Fruit fly (Drosophila melanogaster) S2 (cell line): ENCODE data around the gene CG2059.

Source experiments
- CG8478 ChIP-seq: fragments of >200 bp; optimal IDR thresholded peaks from 2 replicates; lab custom pipeline; 2018
- CTCF ChIP-seq, 2 experiments: fragments of >200 bp; optimal IDR thresholded peaks; 2 replicates each; lab custom pipeline; 2018

CG2059 gene

DNA sequence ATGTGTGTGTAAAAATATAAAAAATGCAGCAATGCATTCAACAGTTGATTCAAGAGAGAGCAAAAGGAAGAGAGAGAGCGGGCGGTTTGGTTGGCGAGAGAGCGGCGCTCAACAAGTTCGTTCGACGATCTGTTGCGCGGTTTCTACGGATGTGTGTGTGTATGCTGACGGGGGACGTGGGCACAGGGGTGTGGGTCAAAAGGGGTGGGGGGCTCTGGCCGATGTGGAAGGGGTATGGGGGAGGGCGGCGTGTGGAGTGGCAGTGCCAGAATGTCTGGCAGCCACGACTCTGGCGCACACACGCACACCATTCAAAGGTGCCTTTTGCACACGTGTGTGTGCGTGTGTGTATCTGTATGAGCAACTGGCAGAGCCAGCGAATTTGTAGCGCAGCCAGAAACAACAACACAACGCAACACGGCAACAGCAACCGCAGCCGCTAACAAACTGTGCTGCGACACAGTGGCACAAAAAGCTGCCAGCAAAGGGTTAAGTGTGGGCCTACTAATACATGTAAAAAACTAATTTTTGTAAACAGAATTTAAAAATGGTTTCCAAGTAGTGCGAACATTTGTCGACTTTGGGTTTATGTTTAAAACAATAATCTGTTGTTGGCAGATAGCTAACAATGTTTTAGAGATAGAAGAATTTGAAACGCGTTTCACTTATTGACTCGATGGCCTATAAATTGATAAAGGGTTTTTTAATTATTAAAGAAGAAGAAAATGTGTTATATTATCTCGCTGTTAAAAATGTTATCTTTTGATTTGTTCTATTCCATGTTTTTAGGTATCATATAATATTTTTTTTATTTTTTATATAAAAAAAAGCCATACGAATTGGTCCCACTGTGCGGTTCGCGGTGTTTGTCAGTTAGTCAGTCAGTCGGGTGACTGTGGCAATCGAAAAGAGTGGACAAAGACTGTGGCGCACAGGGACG, 20.6 kb downstream of the CG2059 start:
- TF ChIP-seq CG8478 (no peak), CTCF (optimal IDR thresholded peaks at IDR 0.05; lab: Kevin White, UChicago) (no peak)

DNA sequence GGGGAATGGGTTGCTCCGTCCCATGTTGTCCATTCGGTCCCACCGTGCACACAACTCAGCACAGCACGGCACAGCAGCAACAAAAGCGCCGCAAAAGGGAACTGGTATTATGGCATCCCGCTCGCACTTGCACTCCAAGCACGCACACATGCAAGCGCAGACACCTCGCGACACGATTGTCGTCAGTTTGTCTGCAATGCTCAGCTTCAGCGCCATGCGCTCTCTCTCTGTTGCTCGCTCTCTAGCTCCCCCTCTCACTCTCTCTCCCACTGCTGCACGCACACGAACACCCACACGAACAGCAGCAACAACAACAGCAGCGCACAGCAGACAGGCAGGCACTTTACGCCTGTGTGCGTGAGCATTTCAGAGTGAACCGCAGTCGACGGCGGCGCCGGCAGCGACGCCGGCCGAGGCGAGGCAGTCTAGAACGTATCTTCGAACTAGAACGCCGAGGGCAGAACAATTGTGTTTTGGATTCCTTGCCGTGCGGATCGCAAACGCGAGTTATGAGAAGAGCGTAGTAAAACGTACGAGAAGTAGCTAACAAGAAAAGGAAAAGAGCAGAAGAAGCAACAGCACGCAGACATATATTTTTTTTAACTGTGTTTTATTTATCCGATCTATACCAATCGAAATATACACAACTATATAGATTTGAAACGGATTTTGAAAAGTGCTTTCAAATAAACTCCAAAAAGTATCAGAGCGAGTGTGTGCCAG, 21.5 kb downstream of the CG2059 start, which contains the start of gene brk:
brk (plus strand) TSS at position 462 of the 723 bp plus-strand sequence.
- TF ChIP-seq CG8478 (no peak), CTCF (optimal IDR thresholded peaks at IDR 0.05; lab: Kevin White, UChicago) (peak in 1 of 2 experiments; percentile 21)

dm6 chrX:7308794-7309193, 22.6 kb downstream of the CG2059 start:
- no peak for TF ChIP-seq CG8478
- TF ChIP-seq CTCF (optimal IDR thresholded peaks at IDR 0.05; lab: Kevin White, UChicago) = no peak

dm6 chrX:7312406-7312805, 26.2 kb downstream of the CG2059 start:
- TF ChIP-seq CTCF (optimal IDR thresholded peaks at IDR 0.05; lab: Kevin White, UChicago) (no peak), CG8478 (no peak)

DNA sequence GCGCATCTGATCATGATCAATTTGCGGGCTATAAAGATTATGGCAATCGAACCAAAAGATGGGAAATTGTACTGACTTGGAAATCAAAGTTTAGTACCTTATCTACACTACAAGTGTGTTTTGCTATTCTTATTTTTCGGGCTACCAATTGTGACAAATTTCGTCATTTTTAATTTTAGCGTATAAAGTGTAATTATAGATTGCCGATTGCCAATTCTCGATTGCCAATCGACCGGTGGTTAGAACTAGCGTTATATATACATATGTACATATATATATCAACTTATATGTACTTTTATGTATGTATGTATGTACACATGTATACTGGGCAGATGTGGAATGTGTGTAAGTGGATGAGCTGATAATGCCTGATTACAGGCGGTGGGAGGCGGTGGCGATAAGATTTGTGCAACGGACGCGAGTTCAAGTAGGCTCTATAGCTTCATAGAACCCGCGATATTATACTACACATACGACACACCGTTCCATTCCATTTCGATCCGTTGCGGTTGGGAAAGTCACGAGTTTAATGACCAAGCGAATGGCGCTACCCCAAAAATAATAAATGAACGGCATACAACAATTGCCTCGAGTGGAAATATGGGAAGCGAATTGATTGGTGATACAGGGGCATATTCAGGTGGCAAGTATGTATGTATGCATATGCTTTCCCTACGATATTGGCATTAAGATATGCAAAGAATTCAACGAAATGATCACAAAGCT, 29.9 kb downstream of the CG2059 start:
- TF ChIP-seq CTCF (optimal IDR thresholded peaks at IDR 0.05; lab: Kevin White, UChicago) = no peak
- TF ChIP-seq CG8478 = no peak

DNA sequence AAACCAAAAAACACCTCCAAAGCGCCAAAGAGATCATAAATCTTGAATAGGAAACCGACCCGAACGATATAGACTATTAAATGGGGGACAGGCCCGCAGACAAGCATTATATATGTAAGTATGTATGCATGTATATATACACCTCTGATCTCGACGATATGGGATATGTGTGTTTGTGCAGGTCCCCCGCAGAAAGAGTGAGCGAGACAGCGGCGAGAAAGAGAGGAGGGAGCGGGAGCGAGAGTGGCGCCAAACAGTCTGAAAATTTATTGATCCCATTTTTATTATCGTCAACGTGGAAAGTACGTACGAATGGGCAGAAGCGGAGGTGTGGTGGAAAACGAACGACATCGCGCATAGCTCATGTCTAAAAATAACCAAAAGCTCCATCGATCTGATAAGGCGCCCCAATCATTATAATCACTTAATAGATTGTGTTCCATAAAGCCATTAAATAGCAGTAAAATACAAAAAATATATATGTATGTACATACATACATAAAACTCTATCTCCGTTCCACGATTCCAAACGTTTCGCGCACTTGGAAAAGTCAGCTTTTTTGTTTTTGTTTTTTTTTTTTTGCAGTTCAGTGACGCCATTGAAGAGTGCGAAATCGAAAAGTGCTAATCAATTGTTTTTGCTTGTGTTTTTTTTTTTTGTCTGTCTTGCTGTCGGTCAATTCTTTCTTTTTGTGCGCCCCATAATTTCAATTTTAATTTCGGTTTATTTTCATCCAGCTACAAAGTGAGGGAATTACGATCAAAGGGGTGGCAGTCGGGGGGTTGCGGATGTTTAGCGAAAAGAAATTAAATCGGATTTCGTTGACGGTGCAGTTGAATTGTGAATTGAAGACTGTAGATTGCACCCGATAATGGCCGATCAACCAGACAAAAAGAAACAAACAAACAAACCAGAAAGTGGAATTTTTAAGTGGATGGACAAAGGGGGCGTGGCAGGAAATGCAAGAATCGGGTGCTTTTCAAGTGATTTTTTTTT, 31.4 kb downstream of the CG2059 start:
- TF ChIP-seq CG8478 (no peak), CTCF (optimal IDR thresholded peaks at IDR 0.05; lab: Kevin White, UChicago) (no peak)

DNA sequence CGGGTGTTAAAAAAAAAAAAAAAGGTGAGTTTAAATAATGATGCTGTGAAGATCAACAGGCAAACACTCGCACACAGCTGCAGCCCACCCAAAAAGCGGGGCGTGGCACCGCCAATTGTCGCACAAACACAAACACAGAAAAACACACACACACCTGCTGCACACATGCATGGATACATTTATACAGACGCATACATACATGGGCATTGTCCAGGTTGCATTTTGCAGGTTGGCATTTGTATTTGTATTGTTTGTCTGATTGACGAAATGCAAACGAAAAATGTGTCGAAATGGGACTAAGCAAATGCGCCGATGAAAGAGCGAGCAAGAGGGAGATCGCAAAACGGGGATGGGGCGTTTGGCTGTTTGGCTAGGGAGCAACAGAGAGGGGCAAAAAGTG, 32.3 kb downstream of the CG2059 start:
- TF ChIP-seq CTCF (optimal IDR thresholded peaks at IDR 0.05; lab: Kevin White, UChicago) = no peak
- no peak for TF ChIP-seq CG8478

DNA sequence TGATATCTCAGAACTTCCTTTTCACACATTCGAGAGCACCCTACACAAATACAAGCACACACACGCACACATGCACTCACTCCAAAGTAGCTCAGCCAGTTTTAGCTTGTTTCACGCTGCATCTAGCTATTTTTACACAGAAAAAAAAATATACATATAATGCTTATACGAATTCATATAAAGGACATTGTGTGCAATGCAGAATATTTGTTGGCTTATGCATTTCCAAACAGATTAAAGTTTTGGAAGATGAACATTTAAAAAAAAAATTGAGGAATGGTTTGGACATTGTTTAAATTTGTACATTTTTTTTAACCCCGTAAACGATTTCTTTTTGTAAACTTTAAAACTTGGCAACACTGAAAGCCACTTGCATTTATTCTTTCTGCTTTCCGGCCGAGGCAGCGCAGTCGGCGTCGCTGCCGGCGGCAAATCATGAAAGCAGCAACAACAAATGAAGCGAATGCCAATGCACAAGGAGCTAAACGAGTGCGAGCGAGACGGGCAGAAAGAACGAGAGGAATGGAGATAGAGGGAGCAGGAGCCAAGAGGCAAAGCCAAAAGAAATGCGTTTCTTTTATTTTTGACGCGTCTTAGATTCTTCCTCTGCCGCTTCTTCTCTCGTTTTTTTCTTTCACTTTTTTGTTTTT, 33.0 kb downstream of the CG2059 start:
- TF ChIP-seq CTCF (optimal IDR thresholded peaks at IDR 0.05; lab: Kevin White, UChicago) = no peak
- TF ChIP-seq CG8478 = no peak

DNA sequence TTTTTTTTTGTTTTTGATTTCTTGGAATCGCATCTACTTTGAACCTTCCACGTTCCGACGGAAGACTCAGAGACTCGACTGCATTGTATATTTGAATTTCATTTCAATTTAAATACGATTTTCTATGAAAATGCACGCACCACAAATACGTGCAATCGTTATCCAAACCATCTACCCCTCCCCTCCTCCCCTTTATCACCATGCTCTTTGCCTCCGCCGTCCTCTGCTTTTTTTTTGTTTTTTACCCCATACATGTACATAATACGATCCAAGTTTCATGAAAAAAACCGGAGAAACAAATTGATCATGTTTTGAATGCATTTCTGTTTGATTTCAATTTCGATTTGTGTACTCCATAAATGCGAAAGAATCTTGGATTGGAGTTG, 33.5 kb downstream of the CG2059 start:
- TF ChIP-seq CG8478 (no peak), CTCF (optimal IDR thresholded peaks at IDR 0.05; lab: Kevin White, UChicago) (no peak)

DNA sequence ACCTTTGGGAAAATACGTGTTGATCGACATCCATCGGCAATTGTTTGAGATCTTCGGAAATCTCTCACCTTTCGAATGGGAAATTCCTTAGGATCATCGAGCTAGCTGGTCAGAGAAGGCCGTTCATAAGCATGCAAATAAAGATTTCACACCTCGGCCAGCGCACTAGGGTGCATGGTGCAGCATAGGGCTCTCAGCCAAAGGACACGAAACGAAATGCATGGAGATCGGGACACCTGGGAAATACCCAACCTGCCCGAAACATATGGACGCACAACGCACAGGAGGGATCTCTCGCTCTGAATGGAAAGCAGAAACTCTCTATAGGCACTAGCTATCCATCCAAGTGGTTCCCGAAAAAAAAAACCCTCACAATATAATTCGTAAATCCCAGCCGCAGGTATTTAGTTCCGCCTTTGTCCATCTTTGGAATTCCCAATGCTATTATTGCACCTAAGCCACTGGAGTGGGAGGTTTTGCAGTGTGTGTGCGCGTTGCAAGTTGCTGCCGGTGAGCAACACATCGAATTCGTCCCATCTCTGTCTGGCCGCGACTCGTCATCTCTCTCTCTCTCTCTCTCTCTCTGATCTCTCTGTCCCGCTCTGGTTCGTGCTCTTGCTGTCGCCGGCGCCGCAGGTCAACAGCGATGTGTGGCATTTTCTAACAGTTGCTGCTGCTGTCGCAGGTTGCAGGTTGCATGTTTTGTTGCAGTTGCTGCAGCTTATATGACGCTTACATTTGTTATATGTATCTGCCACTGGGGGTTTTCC, 34.5 kb downstream of the CG2059 start:
- no peak for TF ChIP-seq CG8478
- TF ChIP-seq CTCF (optimal IDR thresholded peaks at IDR 0.05; lab: Kevin White, UChicago) = peak in 1 of 2 experiments; percentile 41

DNA sequence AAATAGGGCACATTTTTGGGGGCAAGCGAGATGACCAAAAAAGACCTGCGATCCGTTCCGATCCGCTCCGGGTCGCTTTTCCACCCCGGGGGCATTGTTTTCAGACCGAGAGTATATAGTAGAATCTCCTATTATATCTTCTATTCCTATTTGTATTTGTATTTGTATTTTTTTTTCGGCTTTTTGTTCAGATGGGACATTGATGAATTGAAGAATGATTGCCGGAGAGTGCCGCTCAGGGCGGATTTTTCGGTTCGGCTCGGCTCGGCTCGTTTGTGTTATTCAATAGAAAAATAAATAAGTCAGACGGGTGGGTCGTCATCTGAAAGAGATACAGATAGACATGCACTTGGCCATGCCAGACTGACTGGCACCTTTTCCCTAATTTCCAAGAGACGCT, 35.7 kb downstream of the CG2059 start:
- TF ChIP-seq CTCF (optimal IDR thresholded peaks at IDR 0.05; lab: Kevin White, UChicago) (no peak), CG8478 (no peak)

dm6 chrX:7323649-7324511, 37.7 kb downstream of the CG2059 start, which contains the start of the genes Atg5 and Dok:
Gene Atg5, minus strand, starts transcription at chrX:7323770.
Gene Dok, plus strand, starts transcription at chrX:7324214.
- TF ChIP-seq CG8478 (no peak), CTCF (optimal IDR thresholded peaks at IDR 0.05; lab: Kevin White, UChicago) (peak in 1 of 2 experiments; percentile 26)
